Fruit fly (Drosophila melanogaster) Kc167 (cell line): Measurements from ENCODE around the gene CG14456.

Source experiments
- Myc ChIP-seq: fragments of >200 bp; optimal IDR thresholded peaks from 2 replicates; lab custom pipeline; 2017; ENCODE audit warnings: missing external identifiers
- Sin3A ChIP-seq: fragments of >200 bp; optimal IDR thresholded peaks from 2 replicates; lab custom pipeline; 2018; ENCODE audit warnings: missing external identifiers
- h ChIP-seq: fragments of >200 bp; optimal IDR thresholded peaks from 3 replicates; lab custom pipeline; 2018; ENCODE audit warnings: missing external identifiers
- insv ChIP-seq: fragments of >200 bp; optimal IDR thresholded peaks from 3 replicates; lab custom pipeline; 2018; ENCODE audit warnings: missing external identifiers
- psq ChIP-seq: fragments of >200 bp; optimal IDR thresholded peaks from 2 replicates; lab custom pipeline; 2017; ENCODE audit warnings: missing external identifiers
- ttk ChIP-seq: sonication (Bioruptor generic); optimal IDR thresholded peaks from 2 replicates; lab custom pipeline; 2017; ENCODE audit warnings: missing external identifiers

The CG14456 gene

DNA sequence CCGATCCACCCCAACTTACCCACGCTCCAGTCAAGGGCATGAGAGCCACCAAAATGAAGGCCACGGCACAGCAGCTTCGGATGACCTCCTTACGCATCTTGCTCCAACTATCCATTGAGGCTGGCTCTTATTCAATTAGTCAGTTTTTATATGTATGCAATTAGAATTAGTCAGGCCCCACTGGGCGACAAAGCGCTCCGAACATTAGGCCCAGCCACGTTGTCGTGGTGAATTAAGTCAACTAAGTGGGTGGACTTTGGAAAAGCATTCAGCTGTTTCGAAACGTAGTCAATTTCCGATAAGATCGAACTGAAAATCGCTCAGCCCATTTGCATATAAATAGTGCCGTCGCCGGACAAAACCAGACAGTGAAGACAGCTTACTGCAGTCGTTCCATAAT lies at the start of gene CG14456, which contains the start of gene CG14455:
TSS of gene CG14456 (plus strand) at position 236 of the 400 bp plus-strand sequence.
TSS of gene CG14455 (minus strand) at position 101 of the 400 bp plus-strand sequence.
- TF ChIP-seq insv (lab: Kevin White, UChicago) (no peak), ttk (lab: Kevin White, UChicago) (no peak), psq (lab: Kevin White, UChicago) (no peak), Sin3A (lab: Kevin White, UChicago) (no peak), h (no peak), Myc (lab: Kevin White, UChicago) (no peak)

DNA sequence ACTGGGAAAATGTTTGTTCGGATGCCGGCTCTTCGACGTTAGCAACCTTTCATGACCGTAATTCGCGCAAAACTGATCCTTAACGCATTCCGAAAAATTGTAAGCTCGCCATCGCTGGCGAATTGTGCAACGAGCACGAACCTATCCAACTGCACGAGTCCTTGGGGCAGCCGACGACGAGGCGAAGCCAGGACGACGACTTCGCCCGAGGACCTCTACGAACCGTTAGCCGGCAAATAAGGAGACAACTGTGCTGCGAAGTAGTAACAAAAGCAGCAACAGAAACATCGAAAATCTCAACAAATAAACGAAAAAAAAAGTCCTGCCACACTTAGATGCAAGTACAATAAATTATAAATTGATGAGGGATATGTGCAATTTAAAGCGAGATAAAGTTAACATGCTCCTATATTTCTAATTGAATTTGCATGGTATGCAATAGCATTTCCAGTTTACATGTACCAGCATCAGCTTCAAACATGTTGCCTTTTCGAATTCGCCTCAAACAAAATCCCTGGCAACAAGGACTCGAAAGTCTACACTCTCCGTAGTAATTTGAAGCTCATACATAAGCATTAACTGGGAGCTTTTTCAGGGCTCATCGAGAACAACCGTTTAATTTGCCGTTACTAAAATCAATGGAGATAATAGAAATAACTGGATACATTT lies 49.0 kb upstream of the CG14456 start, which contains the start of gene CG14459:
TSS of gene CG14459 (minus strand) at position 51 of the 669 bp plus-strand sequence.
- no peak for TF ChIP-seq ttk (lab: Kevin White, UChicago)
- no peak for TF ChIP-seq insv (lab: Kevin White, UChicago)
- TF ChIP-seq h, result no peak
- no peak for TF ChIP-seq Myc (lab: Kevin White, UChicago)
- TF ChIP-seq psq (lab: Kevin White, UChicago), result no peak
- TF ChIP-seq Sin3A (lab: Kevin White, UChicago), result no peak

DNA sequence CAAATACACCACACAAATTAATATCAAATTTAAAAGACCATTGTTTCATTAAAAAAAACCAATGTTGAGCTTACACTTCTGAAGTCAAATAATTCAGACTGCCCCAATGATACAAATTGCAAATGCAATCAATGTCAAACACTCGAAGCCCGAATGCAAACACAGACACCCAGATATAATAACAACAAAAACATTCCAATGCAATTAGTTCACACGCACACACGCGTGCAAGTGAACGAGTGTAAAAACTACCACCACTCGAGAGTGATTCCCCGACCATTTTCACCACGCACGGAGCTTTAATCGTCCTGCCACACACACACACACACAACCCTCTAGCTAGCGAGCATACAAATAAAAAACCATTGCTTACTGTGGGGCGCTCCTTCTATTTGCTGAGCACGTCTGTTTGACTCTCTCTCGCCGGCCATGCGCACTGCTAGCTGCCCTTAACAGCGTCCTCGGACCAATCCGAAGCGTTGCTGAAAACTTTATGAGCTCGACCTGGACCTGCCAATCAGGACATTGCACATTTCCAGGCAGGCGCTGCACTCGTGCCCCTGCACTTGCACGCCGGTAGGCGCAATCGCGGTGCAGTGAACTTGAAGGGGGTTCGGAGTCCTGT lies 44.6 kb upstream of the CG14456 start:
- TF ChIP-seq h, result no peak
- TF ChIP-seq ttk (lab: Kevin White, UChicago), result no peak
- TF ChIP-seq Sin3A (lab: Kevin White, UChicago), result no peak
- TF ChIP-seq Myc (lab: Kevin White, UChicago), result no peak
- no peak for TF ChIP-seq psq (lab: Kevin White, UChicago)
- no peak for TF ChIP-seq insv (lab: Kevin White, UChicago)

- no peak for TF ChIP-seq ttk (lab: Kevin White, UChicago)
- TF ChIP-seq Sin3A (lab: Kevin White, UChicago), result no peak
- TF ChIP-seq psq (lab: Kevin White, UChicago), result no peak
- no peak for TF ChIP-seq insv (lab: Kevin White, UChicago)
- no peak for TF ChIP-seq h
- no peak for TF ChIP-seq Myc (lab: Kevin White, UChicago)
These were observed 41.7 kb upstream of the CG14456 start, which contains the start of gene CG33766 for dm6 chr3L:22645327-22645726. TSS of gene CG33766 (plus strand) at chr3L:22645627.

DNA sequence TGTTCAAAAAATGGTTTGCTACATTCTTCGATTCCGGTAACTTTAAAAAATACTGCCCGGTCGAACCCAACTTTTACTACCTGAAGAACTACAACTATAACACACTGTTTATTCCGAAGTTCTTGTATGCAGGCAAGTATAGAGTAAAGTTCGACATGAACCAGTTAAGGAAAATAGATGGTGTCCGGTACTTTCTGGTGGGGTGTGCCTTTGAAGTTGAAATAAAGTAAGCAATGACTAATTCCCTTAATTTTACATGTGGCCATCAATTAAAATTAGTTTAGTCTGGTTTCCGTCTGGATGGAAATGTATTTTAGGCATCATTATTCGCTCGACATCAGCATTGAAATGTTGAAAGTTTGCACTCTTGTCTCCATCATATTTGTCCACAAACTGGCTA lies 41.0 kb upstream of the CG14456 start, which contains the start of gene CG33767:
TSS of gene CG33767 (plus strand) at position 301 of the 400 bp plus-strand sequence.
- TF ChIP-seq Sin3A (lab: Kevin White, UChicago) (no peak), ttk (lab: Kevin White, UChicago) (no peak), h (no peak), psq (lab: Kevin White, UChicago) (no peak), Myc (lab: Kevin White, UChicago) (no peak), insv (lab: Kevin White, UChicago) (no peak)

DNA sequence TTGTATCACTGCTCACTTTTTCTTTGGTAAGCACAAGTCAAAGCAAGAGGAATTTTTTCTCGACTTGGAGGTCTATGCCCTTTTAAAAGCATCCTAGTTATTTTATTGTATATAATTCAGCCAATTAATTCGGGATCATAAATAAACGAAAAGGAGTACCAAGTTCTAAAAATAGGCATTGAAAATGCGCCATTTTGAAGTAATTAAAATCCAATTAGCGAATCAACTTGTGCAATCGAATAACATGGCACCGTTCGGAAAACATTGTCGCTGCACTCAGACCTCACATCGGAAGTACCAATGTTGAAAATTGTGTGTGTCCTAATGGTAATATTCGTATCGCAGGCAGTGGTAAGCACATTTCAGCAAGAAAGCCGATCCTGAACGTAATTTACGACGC lies 40.2 kb upstream of the CG14456 start, which contains the start of gene CG33768:
TSS of gene CG33768 (plus strand) at position 301 of the 400 bp plus-strand sequence.
- TF ChIP-seq h, result no peak
- TF ChIP-seq insv (lab: Kevin White, UChicago), result no peak
- TF ChIP-seq psq (lab: Kevin White, UChicago), result no peak
- no peak for TF ChIP-seq Sin3A (lab: Kevin White, UChicago)
- TF ChIP-seq ttk (lab: Kevin White, UChicago), result no peak
- TF ChIP-seq Myc (lab: Kevin White, UChicago), result no peak

DNA sequence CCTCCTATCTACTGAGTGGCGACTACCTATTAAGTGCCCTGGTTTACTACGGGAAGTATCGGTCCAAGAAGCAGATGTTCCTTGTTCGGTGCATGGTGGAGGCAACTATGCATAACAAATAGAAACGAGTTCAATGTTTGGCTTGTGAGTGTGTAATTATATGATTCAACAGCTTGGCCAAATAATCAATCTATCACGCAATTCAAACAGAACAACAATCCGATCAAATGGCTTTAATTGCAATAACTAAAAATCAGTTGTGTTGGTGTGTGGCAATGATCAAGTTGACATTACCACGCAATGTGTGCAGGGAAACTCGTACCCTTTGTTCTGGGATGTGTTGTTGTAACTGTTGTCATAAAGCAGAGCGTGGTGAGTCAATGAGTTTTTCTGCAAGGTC lies 39.4 kb upstream of the CG14456 start, which contains the start of gene CG33769:
TSS of gene CG33769 (plus strand) at position 301 of the 400 bp plus-strand sequence.
- TF ChIP-seq h (no peak), psq (lab: Kevin White, UChicago) (no peak), insv (lab: Kevin White, UChicago) (no peak), Myc (lab: Kevin White, UChicago) (no peak), Sin3A (lab: Kevin White, UChicago) (no peak), ttk (lab: Kevin White, UChicago) (no peak)

DNA sequence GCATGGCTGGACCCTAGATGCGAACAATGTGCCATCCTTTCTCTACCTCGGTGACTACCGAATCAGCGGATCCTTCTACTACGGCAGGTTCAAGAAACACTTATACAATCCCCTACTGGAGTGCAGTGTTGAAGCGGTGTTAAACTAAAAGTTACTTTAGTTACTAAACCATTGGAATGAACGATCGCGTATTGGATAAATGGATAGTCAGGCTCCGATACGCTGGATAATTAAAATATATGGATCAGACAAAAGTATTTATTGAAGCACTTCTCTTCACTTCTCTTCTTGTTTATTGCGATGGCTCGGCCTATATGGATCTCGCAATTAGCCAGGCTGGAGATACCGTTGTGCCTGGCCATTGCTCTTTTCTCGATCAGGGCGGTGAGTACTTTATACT lies 38.6 kb upstream of the CG14456 start, which contains the start of gene CG33770:
TSS of gene CG33770 (plus strand) at position 301 of the 400 bp plus-strand sequence.
- TF ChIP-seq Sin3A (lab: Kevin White, UChicago), result no peak
- no peak for TF ChIP-seq h
- no peak for TF ChIP-seq Myc (lab: Kevin White, UChicago)
- TF ChIP-seq ttk (lab: Kevin White, UChicago), result no peak
- TF ChIP-seq psq (lab: Kevin White, UChicago), result no peak

DNA sequence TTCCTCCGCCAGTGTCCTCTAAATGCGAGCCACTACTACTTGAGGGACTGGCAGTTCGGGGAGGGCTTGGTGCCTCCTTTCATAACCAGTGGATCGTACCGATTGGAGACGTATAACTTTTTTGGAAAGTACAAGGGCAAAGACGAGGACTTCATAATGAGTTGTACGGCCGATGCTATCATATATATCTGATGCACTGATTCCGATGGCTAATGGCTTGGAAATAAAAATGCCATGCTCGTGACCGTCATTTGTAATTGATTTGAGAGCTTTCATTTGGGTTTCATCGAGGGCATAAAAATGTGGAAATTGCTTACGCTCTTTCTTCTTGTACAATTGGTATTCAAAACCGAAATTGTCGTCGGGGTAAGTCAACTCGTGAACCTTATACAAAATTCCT lies 37.9 kb upstream of the CG14456 start, which contains the start of gene CG33771:
TSS of gene CG33771 (plus strand) at position 301 of the 400 bp plus-strand sequence.
- TF ChIP-seq Myc (lab: Kevin White, UChicago) (no peak), Sin3A (lab: Kevin White, UChicago) (no peak), ttk (lab: Kevin White, UChicago) (no peak), insv (lab: Kevin White, UChicago) (no peak), psq (lab: Kevin White, UChicago) (no peak), h (no peak)

DNA sequence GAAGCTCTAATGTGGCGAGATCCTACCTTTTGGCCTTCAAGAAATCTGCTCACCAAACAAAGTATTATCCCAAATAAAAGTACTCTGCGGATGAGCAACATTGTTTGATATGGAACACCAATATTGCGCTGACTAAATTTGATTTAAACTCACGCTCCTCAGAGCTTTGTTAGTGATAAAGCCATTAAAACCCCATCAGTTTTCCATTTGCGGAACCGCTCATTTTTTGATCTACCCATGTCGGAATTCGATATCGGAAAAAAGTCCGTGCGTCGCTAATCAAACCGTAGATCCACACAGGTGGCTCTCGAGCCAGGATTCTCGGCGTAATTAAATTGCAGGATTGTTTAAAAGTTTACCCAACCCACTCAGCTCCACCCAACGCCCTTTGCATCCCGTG lies 34.6 kb upstream of the CG14456 start, which contains the start of gene CG33772:
TSS of gene CG33772 (minus strand) at position 101 of the 400 bp plus-strand sequence.
- TF ChIP-seq Myc (lab: Kevin White, UChicago) (no peak), Sin3A (lab: Kevin White, UChicago) (no peak), h (no peak), insv (lab: Kevin White, UChicago) (no peak), psq (lab: Kevin White, UChicago) (no peak), ttk (lab: Kevin White, UChicago) (no peak)

dm6 chr3L:22665110-22665509 lies 21.9 kb upstream of the CG14456 start:
- TF ChIP-seq psq (lab: Kevin White, UChicago), result no peak
- TF ChIP-seq h, result no peak
- TF ChIP-seq Myc (lab: Kevin White, UChicago), result no peak
- no peak for TF ChIP-seq ttk (lab: Kevin White, UChicago)
- no peak for TF ChIP-seq insv (lab: Kevin White, UChicago)
- TF ChIP-seq Sin3A (lab: Kevin White, UChicago), result no peak
